Worm (Caenorhabditis elegans) whole organism, L2 larva: ENCODE measurements around the gene F15A4.5.

ENCODE experiments used
- C34F6.9 ChIP-seq: fragments of 150-350 bp; optimal IDR thresholded peaks from 2 replicates; lab custom pipeline; 2014; ENCODE audit warnings: missing biosample characterization, missing genetic modification characterization
- ZK546.5 ChIP-seq: sonication (generic microtip); optimal IDR thresholded peaks from 2 replicates; lab custom pipeline; 2017; ENCODE audit warnings: missing biosample characterization, missing genetic modification characterization
- lin-39 ChIP-seq: fragments of 150-350 bp; optimal IDR thresholded peaks from 2 replicates; lab custom pipeline; 2014; ENCODE audit warnings: missing biosample characterization, missing genetic modification reagents, missing genetic modification characterization
- mdl-1 ChIP-seq, 2 experiments: fragments of 150-350 bp in 1 of 2; sonication (generic microtip) in 1 of 2; optimal IDR thresholded peaks; 2 replicates each; lab custom pipeline; 2017; ENCODE audit warnings: missing biosample characterization in 2 of 2, missing genetic modification characterization in 2 of 2
- skn-1 ChIP-seq: sonication (generic microtip); optimal IDR thresholded peaks from 2 replicates; lab custom pipeline; 2017; ENCODE audit warnings: missing biosample characterization, missing genetic modification characterization
- snpc-4 ChIP-seq: fragments of 150-350 bp; optimal IDR thresholded peaks from 2 replicates; lab custom pipeline; 2014; ENCODE audit warnings: missing biosample characterization, missing genetic modification characterization

DNA sequence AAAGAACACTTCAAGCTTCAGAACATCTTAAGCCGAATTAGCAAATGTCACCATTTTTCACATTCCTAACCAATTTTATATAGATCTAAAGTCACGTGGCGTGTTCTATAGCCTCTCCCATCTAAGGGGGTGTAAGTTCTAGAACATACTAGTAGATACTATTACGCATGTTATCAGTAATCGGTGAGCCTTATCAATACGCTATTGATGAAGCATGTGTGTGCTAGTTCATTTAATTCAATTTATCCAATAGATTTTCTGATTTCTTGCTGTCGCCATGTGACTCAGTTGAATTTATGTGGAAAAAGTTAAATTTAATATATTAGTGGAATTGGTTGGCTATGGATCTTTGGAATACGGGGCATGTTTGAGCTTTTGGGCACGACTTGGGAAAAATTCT, 35.5 kb upstream of the F15A4.5 start:
- TF ChIP-seq snpc-4 (no peak), mdl-1 (tag; optimal IDR thresholded peaks at IDR 0.05; lab: Kevin White, UChicago) (no peak), lin-39 (no peak), skn-1 (tag; lab: Kevin White, UChicago) (no peak), C34F6.9 (no peak), ZK546.5 (tag; lab: Kevin White, UChicago) (no peak)
